Worm (Caenorhabditis elegans) whole organism, young adult: Measurements from ENCODE around the gene ZK822.9.

ENCODE experiments used
- B0035.1 ChIP-seq: sonication (generic microtip); optimal IDR thresholded peaks from 2 replicates; lab custom pipeline; 2016; ENCODE audit warnings: missing genetic modification characterization, mild to moderate bottlenecking, missing compliant biosample characterization, missing genotype, missing genetic modification reagents
- B0336.3 ChIP-seq: fragments of 200-800 bp; sonication (Bioruptor generic); IDR thresholded peaks from 2 replicates; pipeline ENCODE4 v1.3.6; 2022; ENCODE audit warnings: missing genetic modification characterization, missing compliant biosample characterization
- C17E4.6 ChIP-seq: fragments of 200-800 bp; sonication (Bioruptor generic); IDR thresholded peaks from 2 replicates; pipeline ENCODE4 v1.3.6; 2022; ENCODE audit warnings: missing genetic modification reagents, missing genetic modification characterization, missing compliant biosample characterization
- D2030.7 ChIP-seq: fragments of 200-800 bp; sonication (Bioruptor generic); IDR thresholded peaks from 2 replicates; pipeline ENCODE4 v1.3.6; 2022; ENCODE audit warnings: missing genetic modification reagents, missing genetic modification characterization, missing compliant biosample characterization
- F10E7.11 ChIP-seq: sonication (generic microtip); optimal IDR thresholded peaks from 2 replicates; lab custom pipeline; 2017; ENCODE audit warnings: mild to moderate bottlenecking, missing genetic modification characterization, moderate library complexity, missing compliant biosample characterization
- F22D6.2 ChIP-seq: sonication (generic microtip); optimal IDR thresholded peaks from 2 replicates; lab custom pipeline; 2016; ENCODE audit warnings: mild to moderate bottlenecking, missing genetic modification characterization, missing compliant biosample characterization
- F57C9.4 ChIP-seq: sonication (generic microtip); optimal IDR thresholded peaks from 2 replicates; lab custom pipeline; 2017; ENCODE audit warnings: mild to moderate bottlenecking, missing genetic modification characterization, missing compliant biosample characterization
- T07F8.4 ChIP-seq: sonication (generic microtip); optimal IDR thresholded peaks from 2 replicates; lab custom pipeline; 2016; ENCODE audit warnings: mild to moderate bottlenecking, missing genetic modification characterization, moderate library complexity, missing compliant biosample characterization
- T26A5.8 ChIP-seq: sonication (generic microtip); optimal IDR thresholded peaks from 2 replicates; lab custom pipeline; 2016; ENCODE audit warnings: missing genetic modification characterization, missing compliant biosample characterization
- Y67H2A.10 ChIP-seq: fragments of 200-800 bp; sonication (Bioruptor generic); conservative IDR thresholded peaks from 2 replicates; pipeline ENCODE4 v1.3.6; 2022; ENCODE audit warnings: missing genetic modification reagents, missing genetic modification characterization, missing compliant biosample characterization
- aptf-2 ChIP-seq: fragments of 200-800 bp; sonication (Bioruptor generic); conservative IDR thresholded peaks from 2 replicates; pipeline ENCODE4 v1.3.6; 2022; ENCODE audit warnings: missing genetic modification reagents, missing genetic modification characterization, missing compliant biosample characterization
- attf-3 ChIP-seq: fragments of 200-800 bp; sonication (Bioruptor generic); conservative IDR thresholded peaks from 2 replicates; pipeline ENCODE4 v1.3.6; 2022; ENCODE audit warnings: missing genetic modification reagents, missing genetic modification characterization, missing compliant biosample characterization
- attf-5 ChIP-seq: fragments of 200-800 bp; sonication (Bioruptor generic); optimal IDR thresholded peaks from 2 replicates; lab custom pipeline; 2018; ENCODE audit warnings: mild to moderate bottlenecking, missing genetic modification characterization, missing compliant biosample characterization
- attf-6 ChIP-seq: fragments of 200-800 bp; sonication (Bioruptor generic); IDR thresholded peaks from 2 replicates; pipeline ENCODE4 v1.3.6; 2022; ENCODE audit warnings: missing genetic modification reagents, missing genetic modification characterization, missing compliant biosample characterization
- cebp-1 ChIP-seq, 2 experiments: fragments of 200-800 bp in 1 of 2; sonication (Bioruptor generic) in 1 of 2; sonication (generic microtip) in 1 of 2; IDR thresholded peaks in 1 of 2; optimal IDR thresholded peaks in 1 of 2; 2 replicates each; pipeline versions ENCODE4 v1.3.6 to Lab custom; 2017 to 2022; ENCODE audit warnings: missing compliant biosample characterization in 2 of 2, missing genetic modification characterization in 2 of 2, mild to moderate bottlenecking in 1 of 2, missing genetic modification reagents in 1 of 2, moderate library complexity in 1 of 2
- ceh-58 ChIP-seq: fragments of 200-800 bp; sonication (Bioruptor generic); IDR thresholded peaks from 2 replicates; pipeline ENCODE4 v1.3.6; 2022; ENCODE audit warnings: missing genetic modification characterization, missing compliant biosample characterization
- chd-7 ChIP-seq: sonication (generic microtip); optimal IDR thresholded peaks from 2 replicates; lab custom pipeline; 2016; ENCODE audit warnings: mild to moderate bottlenecking, missing genetic modification characterization, moderate library complexity, missing compliant biosample characterization
- die-1 ChIP-seq: sonication (generic microtip); optimal IDR thresholded peaks from 2 replicates; lab custom pipeline; 2016; ENCODE audit warnings: missing genotype, mild to moderate bottlenecking, missing genetic modification characterization, missing compliant biosample characterization
- dox-1 ChIP-seq: fragments of 200-800 bp; sonication (Bioruptor generic); IDR thresholded peaks from 2 replicates; pipeline ENCODE4 v1.3.6; 2022; ENCODE audit warnings: missing genetic modification reagents, missing genetic modification characterization, missing compliant biosample characterization
- dpl-1 ChIP-seq: fragments of 150-350 bp; optimal IDR thresholded peaks from 2 replicates; lab custom pipeline; 2014; ENCODE audit warnings: missing biosample characterization, missing genetic modification reagents, missing genetic modification characterization
- egl-44 ChIP-seq: fragments of 200-800 bp; sonication (Bioruptor generic); IDR thresholded peaks from 2 replicates; pipeline ENCODE4 v1.3.6; 2022; ENCODE audit warnings: missing genetic modification reagents, missing genetic modification characterization, missing compliant biosample characterization
- hlh-12 ChIP-seq: sonication (generic microtip); optimal IDR thresholded peaks from 2 replicates; lab custom pipeline; 2016; ENCODE audit warnings: missing genetic modification characterization, missing compliant biosample characterization
- hlh-26 ChIP-seq: fragments of 200-800 bp; sonication (Bioruptor generic); conservative IDR thresholded peaks from 2 replicates; pipeline ENCODE4 v1.3.6; 2022; ENCODE audit warnings: missing genetic modification reagents, missing genetic modification characterization, missing compliant biosample characterization
- hmg-1.2 ChIP-seq: fragments of 200-800 bp; sonication (Bioruptor generic); IDR thresholded peaks from 2 replicates; pipeline ENCODE4 v1.3.6; 2022; ENCODE audit warnings: missing genetic modification reagents, missing genetic modification characterization, missing compliant biosample characterization
- let-526 ChIP-seq: fragments of 200-800 bp; sonication (Bioruptor generic); IDR thresholded peaks from 2 replicates; pipeline ENCODE4 v1.3.6; 2022; ENCODE audit warnings: missing genetic modification reagents, missing genetic modification characterization, missing compliant biosample characterization
- let-607 ChIP-seq, 2 experiments: fragments of 200-800 bp in 1 of 2; sonication (Bioruptor generic) in 1 of 2; sonication (generic microtip) in 1 of 2; optimal IDR thresholded peaks; 2 replicates each; lab custom pipeline; 2016 to 2018; ENCODE audit warnings: mild to moderate bottlenecking in 2 of 2, missing compliant biosample characterization in 2 of 2, missing genetic modification characterization in 2 of 2, moderate library complexity in 2 of 2, missing genotype in 1 of 2
- lin-26 ChIP-seq: fragments of 200-800 bp; sonication (Bioruptor generic); IDR thresholded peaks from 2 replicates; pipeline ENCODE4 v1.3.6; 2022; ENCODE audit warnings: missing genetic modification reagents, missing genetic modification characterization, missing compliant biosample characterization
- lin-35 ChIP-seq, 3 experiments: fragments of 150-350 bp in 2 of 3; sonication (generic microtip) in 1 of 3; optimal IDR thresholded peaks; 2 replicates each; lab custom pipeline; 2014 to 2018; ENCODE audit warnings: missing biosample characterization in 3 of 3, missing genetic modification characterization in 3 of 3, missing genetic modification reagents in 3 of 3
- lsl-1 ChIP-seq: fragments of 200-800 bp; sonication (Bioruptor generic); optimal IDR thresholded peaks from 2 replicates; lab custom pipeline; 2018; ENCODE audit warnings: mild to moderate bottlenecking, missing genetic modification characterization, moderate library complexity, missing compliant biosample characterization
- madf-3 ChIP-seq: fragments of 200-800 bp; sonication (Bioruptor generic); IDR thresholded peaks from 2 replicates; pipeline ENCODE4 v1.3.6; 2022; ENCODE audit warnings: missing genetic modification reagents, missing genetic modification characterization, missing compliant biosample characterization
- madf-6 ChIP-seq: fragments of 200-800 bp; sonication (Bioruptor generic); IDR thresholded peaks from 2 replicates; pipeline ENCODE4 v1.3.6; 2022; ENCODE audit warnings: missing genetic modification reagents, missing genetic modification characterization, missing compliant biosample characterization
- mes-4 ChIP-seq: sonication (generic microtip); optimal IDR thresholded peaks from 2 replicates; lab custom pipeline; 2016; ENCODE audit warnings: missing genotype, missing genetic modification characterization, missing compliant biosample characterization
- mxl-1 ChIP-seq: sonication (generic microtip); optimal IDR thresholded peaks from 2 replicates; lab custom pipeline; 2016; ENCODE audit warnings: missing genetic modification characterization, missing compliant biosample characterization
- nfya-2 ChIP-seq: fragments of 200-800 bp; sonication (Bioruptor generic); IDR thresholded peaks from 2 replicates; pipeline ENCODE4 v1.3.6; 2022; ENCODE audit warnings: missing genetic modification reagents, missing genetic modification characterization, missing compliant biosample characterization
- nhr-120 ChIP-seq: fragments of 200-800 bp; sonication (Bioruptor generic); IDR thresholded peaks from 2 replicates; pipeline ENCODE4 v1.3.6; 2022; ENCODE audit warnings: missing genetic modification characterization, missing compliant biosample characterization
- nhr-179 ChIP-seq: sonication (generic microtip); optimal IDR thresholded peaks from 2 replicates; lab custom pipeline; 2016; ENCODE audit warnings: mild to moderate bottlenecking, missing genetic modification characterization, missing compliant biosample characterization
- nhr-80 ChIP-seq: sonication (generic microtip); optimal IDR thresholded peaks from 2 replicates; lab custom pipeline; 2016; ENCODE audit warnings: missing genetic modification characterization, missing compliant biosample characterization
- nhr-90 ChIP-seq: sonication (generic microtip); optimal IDR thresholded peaks from 2 replicates; lab custom pipeline; 2016; ENCODE audit warnings: missing genotype, mild to moderate bottlenecking, missing genetic modification characterization, missing compliant biosample characterization
- rec-8 ChIP-seq, 2 experiments: sonication (generic microtip); optimal IDR thresholded peaks; 2 replicates each; lab custom pipeline; 2016; ENCODE audit warnings: mild to moderate bottlenecking in 2 of 2, missing genetic modification characterization in 2 of 2, missing genetic modification reagents in 2 of 2, missing genotype in 2 of 2, missing biosample characterization in 1 of 2, missing compliant biosample characterization in 1 of 2, moderate library complexity in 1 of 2
- sdz-38 ChIP-seq: sonication (generic microtip); optimal IDR thresholded peaks from 2 replicates; lab custom pipeline; 2016; ENCODE audit warnings: missing genotype, missing genetic modification characterization, missing compliant biosample characterization
- snpc-3.4 ChIP-seq: sonication (generic microtip); optimal IDR thresholded peaks from 2 replicates; lab custom pipeline; 2017; ENCODE audit warnings: missing genetic modification characterization, mild to moderate bottlenecking, missing compliant biosample characterization, antibody characterized with exemption, moderate library complexity, missing genotype, missing genetic modification reagents
- somi-1 ChIP-seq: fragments of 200-800 bp; sonication (Bioruptor generic); optimal IDR thresholded peaks from 2 replicates; lab custom pipeline; 2018; ENCODE audit warnings: mild to moderate bottlenecking, missing genetic modification characterization, missing compliant biosample characterization
- tbp1 ChIP-seq: fragments of 200-800 bp; sonication (Bioruptor generic); optimal IDR thresholded peaks from 2 replicates; lab custom pipeline; 2018; ENCODE audit warnings: mild to moderate bottlenecking, missing genetic modification characterization, missing compliant biosample characterization
- ztf-18 ChIP-seq: sonication (generic microtip); optimal IDR thresholded peaks from 2 replicates; lab custom pipeline; 2016; ENCODE audit warnings: missing genotype, mild to moderate bottlenecking, missing genetic modification characterization, missing compliant biosample characterization
- ztf-22 ChIP-seq: fragments of 200-800 bp; sonication (Bioruptor generic); optimal IDR thresholded peaks from 2 replicates; lab custom pipeline; 2018; ENCODE audit warnings: mild to moderate bottlenecking, missing genetic modification characterization, moderate library complexity, missing compliant biosample characterization
- ztf-25 ChIP-seq: fragments of 200-800 bp; sonication (Bioruptor generic); IDR thresholded peaks from 2 replicates; pipeline ENCODE4 v1.3.6; 2022; ENCODE audit warnings: missing genetic modification reagents, missing genetic modification characterization, missing compliant biosample characterization
- ztf-26 ChIP-seq: sonication (generic microtip); optimal IDR thresholded peaks from 2 replicates; lab custom pipeline; 2017; ENCODE audit warnings: missing genetic modification characterization, missing compliant biosample characterization
- ztf-6 ChIP-seq: fragments of 200-800 bp; sonication (Bioruptor generic); IDR thresholded peaks from 2 replicates; pipeline ENCODE4 v1.3.6; 2022; ENCODE audit warnings: missing genetic modification reagents, missing genetic modification characterization, missing compliant biosample characterization

Gene ZK822.9

DNA sequence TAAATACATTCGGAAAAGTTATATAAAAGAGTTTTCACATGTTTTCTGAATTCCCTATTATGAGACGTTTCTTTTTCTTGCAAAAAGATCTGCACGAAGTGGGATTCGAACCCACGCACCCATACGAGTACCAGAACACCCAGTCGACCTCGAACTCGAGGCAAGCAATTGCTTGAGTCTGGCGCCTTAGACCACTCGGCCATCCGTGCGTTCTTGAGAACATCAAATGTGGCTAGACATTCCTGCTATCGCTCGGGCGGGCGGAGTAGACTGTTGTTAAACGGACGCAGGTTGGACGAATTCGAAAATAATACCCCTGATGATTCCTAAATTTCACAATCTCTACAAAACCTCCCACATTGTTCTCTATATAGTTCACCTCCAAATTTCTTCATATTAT is 12.6 kb downstream of the ZK822.9 start (continued):
- TF ChIP-seq ztf-26 (tag; lab: Kevin White, UChicago) (peak; percentile 18), B0336.3 (GFP tag; lab: Robert Waterston, UW) (no peak), somi-1 (GFP tag; lab: Kevin White, UChicago) (no peak), dpl-1 (GFP tag; lab: Kevin White, UChicago) (no peak), let-607 (tag; optimal IDR thresholded peaks at IDR 0.05; lab: Kevin White, UChicago) (no peak), dox-1 (GFP tag; lab: Robert Waterston, UW) (peak; percentile 79; the same call in 1 of the 2 replicates), mxl-1 (tag; lab: Kevin White, UChicago) (no peak), die-1 (peak; percentile 63), attf-3 (GFP tag; lab: Robert Waterston, UW) (no peak), lin-26 (GFP tag; lab: Robert Waterston, UW) (peak; percentile 51; the same call in 1 of the 2 replicates), B0035.1 (tag; lab: Kevin White, UChicago) (no peak), hlh-26 (GFP tag; lab: Robert Waterston, UW) (no peak), ceh-58 (GFP tag; lab: Robert Waterston, UW) (0 out of 2 replicates have a peak, but pooled peaks have one; percentile 14), D2030.7 (GFP tag; lab: Robert Waterston, UW) (peak; percentile 62; the same call in 1 of the 2 replicates), attf-5 (peak; percentile 38), ztf-6 (0 out of 2 replicates have a peak, but pooled peaks have one; percentile 38), chd-7 (tag; lab: Kevin White, UChicago) (no peak), hmg-1.2 (GFP tag; lab: Robert Waterston, UW) (peak; percentile 71), cebp-1 (GFP tag; IDR thresholded peaks at IDR 0.05; lab: Robert Waterston, UW) (no peak), cebp-1 (tag; optimal IDR thresholded peaks at IDR 0.05; lab: Kevin White, UChicago) (no peak), F10E7.11 (tag; lab: Kevin White, UChicago) (no peak), madf-6 (peak; percentile 63), ztf-18 (peak; percentile 60), let-526 (0 out of 2 replicates have a peak, but pooled peaks have one; percentile 33), ztf-25 (GFP tag; lab: Robert Waterston, UW) (0 out of 2 replicates have a peak, but pooled peaks have one; percentile 34), sdz-38 (tag; lab: Kevin White, UChicago) (no peak), egl-44 (no peak), nhr-120 (GFP tag; lab: Robert Waterston, UW) (no peak), lin-35 (GFP tag; optimal IDR thresholded peaks at IDR 0.05; lab: Kevin White, UChicago) (no peak), hlh-12 (no peak), nfya-2 (GFP tag; lab: Robert Waterston, UW) (no peak), F22D6.2 (tag; lab: Kevin White, UChicago) (no peak), T26A5.8 (tag; lab: Kevin White, UChicago) (no peak), C17E4.6 (GFP tag; lab: Robert Waterston, UW) (no peak), attf-6 (GFP tag; lab: Robert Waterston, UW) (peak; percentile 65; the same call in 1 of the 2 replicates), ztf-22 (GFP tag; lab: Kevin White, UChicago) (no peak), lsl-1 (GFP tag; lab: Kevin White, UChicago) (peak; percentile 50), F57C9.4 (tag; lab: Kevin White, UChicago) (no peak), Y67H2A.10 (GFP tag; lab: Robert Waterston, UW) (no peak), rec-8 (tag; optimal IDR thresholded peaks at IDR 0.05; lab: Kevin White, UChicago) (peak; percentile 40 to 52), nhr-80 (tag; lab: Kevin White, UChicago) (peak; percentile 26), madf-3 (GFP tag; lab: Robert Waterston, UW) (0 out of 2 replicates have a peak, but pooled peaks have one; percentile 56), snpc-3.4 (tag; lab: Kevin White, UChicago) (no peak), nhr-179 (tag; lab: Kevin White, UChicago) (no peak), nhr-90 (tag; lab: Kevin White, UChicago) (peak; percentile 52), aptf-2 (GFP tag; lab: Robert Waterston, UW) (no peak), tbp1 (GFP tag; lab: Kevin White, UChicago) (peak; percentile 97), T07F8.4 (tag; lab: Kevin White, UChicago) (no peak), mes-4 (tag; lab: Kevin White, UChicago) (peak; percentile 8)
